Worm (Caenorhabditis elegans): ENCODE data around the gene Y73B3A.1.
"Not testable (repeated sequence)": the region's sequence is repeated elsewhere in the genome, so short reads cannot be mapped to it uniquely, and the experiment has no call there.

Y73B3A.1 gene

DNA sequence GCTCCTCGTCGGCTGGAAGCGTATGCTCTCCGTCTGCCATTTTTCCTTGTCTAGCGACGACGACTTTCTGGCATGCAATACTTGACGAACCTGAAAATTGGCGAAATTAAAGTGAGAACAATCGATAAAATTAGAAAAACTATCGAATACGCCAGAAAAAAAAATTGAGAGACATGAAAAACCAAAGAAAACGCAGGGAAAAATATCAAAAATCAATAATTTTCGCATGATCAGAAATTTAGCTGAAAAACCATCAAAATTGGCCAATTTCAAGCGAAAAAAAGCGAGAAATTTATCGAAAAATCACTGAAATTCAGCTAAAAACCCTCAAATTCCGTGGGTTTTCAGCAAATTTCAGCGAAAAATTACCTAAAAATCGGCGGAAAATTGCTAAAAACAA lies at the start of gene Y73B3A.1:
Y73B3A.1 (minus strand) TSS at position 101 of the 400 bp plus-strand sequence.
- not testable (repeated sequence) for TF ChIP-seq che-1, ceh-18, ceh-9 (tag; optimal IDR thresholded peaks at IDR 0.05)

ce11 chrX:88905-89304 lies 42.2 kb upstream of the Y73B3A.1 start:
- TF ChIP-seq sdc-2 (tag; optimal IDR thresholded peaks at IDR 0.05) (no peak), ceh-9 (tag; optimal IDR thresholded peaks at IDR 0.05) (no peak), pat-9 (tag; optimal IDR thresholded peaks at IDR 0.05) (no peak)

ce11 chrX:84602-85001 lies 37.9 kb upstream of the Y73B3A.1 start:
- no peak for TF ChIP-seq ref-2 (tag; optimal IDR thresholded peaks at IDR 0.05)
- TF ChIP-seq nfya-1 (tag; optimal IDR thresholded peaks at IDR 0.05), result no peak
- no peak for TF ChIP-seq pax-1 (tag; optimal IDR thresholded peaks at IDR 0.05)
- no peak for TF ChIP-seq nhr-11 (tag; optimal IDR thresholded peaks at IDR 0.05)
- TF ChIP-seq ceh-45 (GFP tag; IDR thresholded peaks at IDR 0.05), result no peak
- no peak for TF ChIP-seq hlh-15 (tag; optimal IDR thresholded peaks at IDR 0.05)
- no peak for TF ChIP-seq pha-2 (tag; optimal IDR thresholded peaks at IDR 0.05)
- no peak for TF ChIP-seq dve-1 (tag; optimal IDR thresholded peaks at IDR 0.05)
- no peak for TF ChIP-seq C38D4.7 (GFP tag; optimal IDR thresholded peaks at IDR 0.05)
- no peak for TF ChIP-seq fkh-6 (tag; optimal IDR thresholded peaks at IDR 0.05)
- no peak for TF ChIP-seq ztf-16 (tag; optimal IDR thresholded peaks at IDR 0.05)
- no peak for TF ChIP-seq npax-4 (tag; optimal IDR thresholded peaks at IDR 0.05)
- TF ChIP-seq gmeb-2 (tag; optimal IDR thresholded peaks at IDR 0.05), result no peak
- no peak for TF ChIP-seq unc-42 (tag; optimal IDR thresholded peaks at IDR 0.05)
- no peak for TF ChIP-seq pha-4 (tag; optimal IDR thresholded peaks at IDR 0.05)
- TF ChIP-seq ceh-22 (tag; optimal IDR thresholded peaks at IDR 0.05), result no peak
- no peak for TF ChIP-seq sox-2 (GFP tag; IDR thresholded peaks at IDR 0.05)

ce11 chrX:47484-47883 lies 751 bp upstream of the Y73B3A.1 start, which contains the start of gene Y73B3A.20:
Y73B3A.20 (plus strand) TSS chrX:47690.
- TF ChIP-seq tbx-2 (tag; optimal IDR thresholded peaks at IDR 0.05); K09A11.1 (tag; optimal IDR thresholded peaks at IDR 0.05; ENCODE audit: insufficient read depth); lin-11 (tag; optimal IDR thresholded peaks at IDR 0.05): not testable (repeated sequence)

DNA sequence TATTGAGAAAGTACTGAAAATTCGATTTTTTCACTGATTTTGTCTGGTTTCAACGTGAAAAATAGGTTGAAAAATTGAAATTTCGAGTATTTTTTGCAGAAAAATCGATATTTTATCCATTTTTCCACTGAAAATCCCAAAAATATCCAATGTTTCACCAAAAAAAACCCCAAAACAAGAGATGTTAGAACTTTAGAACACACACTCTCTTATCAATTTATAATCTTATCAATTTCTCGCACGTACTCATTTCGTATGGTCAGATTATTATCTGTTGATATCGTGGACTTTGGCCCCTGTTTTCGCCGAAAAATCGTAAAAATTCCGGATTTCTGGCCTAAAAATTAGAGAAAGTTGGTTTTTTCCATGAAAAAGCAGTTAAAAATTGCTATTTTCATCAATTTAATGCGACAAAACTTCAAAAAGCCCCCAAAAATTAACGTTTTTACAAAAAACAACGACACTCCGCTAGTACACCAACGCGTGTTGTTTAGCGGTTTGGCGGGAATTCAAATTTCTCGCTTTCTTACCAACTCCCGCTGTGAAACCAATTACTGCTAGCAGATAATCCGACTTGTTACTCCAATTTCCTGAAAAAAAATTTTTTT lies 35.5 kb downstream of the Y73B3A.1 start:
- TF ChIP-seq elt-2 (tag; optimal IDR thresholded peaks at IDR 0.05), result peak; percentile 87

ce11 chrX:10192-10591 lies 36.5 kb downstream of the Y73B3A.1 start:
- no peak for TF ChIP-seq elt-2 (tag; optimal IDR thresholded peaks at IDR 0.05)
- no peak for TF ChIP-seq pqm-1 (tag; optimal IDR thresholded peaks at IDR 0.05)
- TF ChIP-seq zip-5 (tag; optimal IDR thresholded peaks at IDR 0.05), result no peak
- TF ChIP-seq odd-2 (tag; optimal IDR thresholded peaks at IDR 0.05), result no peak
- TF ChIP-seq pax-1 (tag; optimal IDR thresholded peaks at IDR 0.05), result no peak
- TF ChIP-seq nfya-1 (tag; optimal IDR thresholded peaks at IDR 0.05), result no peak
- no peak for TF ChIP-seq elt-4 (tag; optimal IDR thresholded peaks at IDR 0.05)
- no peak for TF ChIP-seq tbx-7 (tag; optimal IDR thresholded peaks at IDR 0.05)
- TF ChIP-seq ceh-9 (tag; optimal IDR thresholded peaks at IDR 0.05), result no peak
- no peak for TF ChIP-seq fax-1 (tag; optimal IDR thresholded peaks at IDR 0.05)
- TF ChIP-seq ceh-30 (tag; optimal IDR thresholded peaks at IDR 0.05), result no peak
